Fruit fly (Drosophila melanogaster): Measurements from ENCODE around the gene kmr.

DNA sequence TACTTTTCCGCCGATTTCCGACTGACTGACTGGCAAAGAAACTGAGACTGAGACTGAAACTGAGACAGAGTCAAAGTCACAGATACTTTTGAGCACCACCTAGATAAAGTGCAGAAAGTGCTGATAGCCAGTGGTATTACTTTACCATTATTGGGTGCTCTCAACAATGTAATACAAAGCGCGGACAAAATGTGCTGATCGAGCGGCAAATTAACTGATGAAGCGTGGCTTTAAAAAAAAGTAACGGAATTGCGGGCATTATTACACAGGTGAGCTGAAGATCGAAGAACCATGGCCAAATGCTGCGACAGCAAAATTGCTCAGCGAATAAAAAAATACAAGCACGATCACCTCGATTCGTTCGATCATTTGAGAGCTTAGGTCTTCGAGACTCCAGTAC lies 13.9 kb downstream of the kmr start:
- TF ChIP-seq eyg (GFP tag; optimal IDR thresholded peaks at IDR 0.05): no peak
- TF ChIP-seq nerfin-2 (GFP tag; IDR thresholded peaks at IDR 0.05; ENCODE audit: partially characterized antibody): no peak
- no peak for TF ChIP-seq bowl (GFP tag; IDR thresholded peaks at IDR 0.05)
- TF ChIP-seq Xbp1 (GFP tag; optimal IDR thresholded peaks at IDR 0.05): no peak
- TF ChIP-seq CG13624 (GFP tag; optimal IDR thresholded peaks at IDR 0.05): no peak
- TF ChIP-seq Atf3 (GFP tag; optimal IDR thresholded peaks at IDR 0.05): no peak
- TF ChIP-seq Antp (GFP tag; optimal IDR thresholded peaks at IDR 0.05): no peak
- no peak for TF ChIP-seq CG10959 (GFP tag; IDR thresholded peaks at IDR 0.05)
- no peak for TF ChIP-seq CG11456 (GFP tag; IDR thresholded peaks at IDR 0.05)
- TF ChIP-seq vvl (GFP tag; IDR thresholded peaks at IDR 0.05): no peak
- TF ChIP-seq Hr39 (optimal IDR thresholded peaks at IDR 0.05): no peak
- no peak for TF ChIP-seq CG33213 (GFP tag; optimal IDR thresholded peaks at IDR 0.05)
- no peak for TF ChIP-seq CG4424 (GFP tag; optimal IDR thresholded peaks at IDR 0.05)
- TF ChIP-seq aop (GFP tag; IDR thresholded peaks at IDR 0.05): no peak
